Fruit fly (Drosophila melanogaster) whole organism, embryonic: Measurements from ENCODE around the gene CG12123.

Experiments used
- Adf1 ChIP-seq: fragments of 200-800 bp; sonication (Bioruptor generic); IDR thresholded peaks from 2 replicates; pipeline ENCODE4 v1.3.6; 2022; ENCODE audit warnings: missing biosample characterization, missing genetic modification characterization
- Atf-2 ChIP-seq: fragments of 200-800 bp; sonication (Bioruptor generic); optimal IDR thresholded peaks from 2 replicates; lab custom pipeline; 2016; ENCODE audit warnings: missing biosample characterization, missing genetic modification characterization
- B-H1 ChIP-seq: fragments of 200-800 bp; sonication (Bioruptor generic); IDR thresholded peaks from 3 replicates; pipeline ENCODE4 v1.3.6; 2022; ENCODE audit warnings: missing biosample characterization, missing genetic modification characterization
- CG10543 ChIP-seq: fragments of 200-800 bp; sonication (Bioruptor generic); optimal IDR thresholded peaks from 3 replicates; lab custom pipeline; 2017; ENCODE audit warnings: missing biosample characterization, mild to moderate bottlenecking, missing genetic modification characterization, moderate library complexity
- CG12104 ChIP-seq: fragments of 200-800 bp; sonication (Bioruptor generic); optimal IDR thresholded peaks from 3 replicates; lab custom pipeline; 2016; ENCODE audit warnings: missing biosample characterization, missing genetic modification characterization
- CG14014 ChIP-seq: fragments of 200-800 bp; sonication (Bioruptor generic); IDR thresholded peaks from 2 replicates; pipeline ENCODE4 v1.3.6; 2022; ENCODE audit warnings: missing biosample characterization, missing genetic modification characterization
- CG15011 ChIP-seq: fragments of 200-800 bp; sonication (Bioruptor generic); optimal IDR thresholded peaks from 3 replicates; lab custom pipeline; 2018; ENCODE audit warnings: missing biosample characterization, mild to moderate bottlenecking, missing genetic modification characterization
- CG15073 ChIP-seq: fragments of 200-800 bp; sonication (Bioruptor generic); optimal IDR thresholded peaks from 2 replicates; lab custom pipeline; 2016; ENCODE audit warnings: missing biosample characterization, missing genetic modification characterization
- CG15479 ChIP-seq: fragments of 200-800 bp; sonication (Bioruptor generic); optimal IDR thresholded peaks from 3 replicates; lab custom pipeline; 2019; ENCODE audit warnings: missing biosample characterization, mild to moderate bottlenecking, missing genetic modification characterization, moderate library complexity
- CG16779 ChIP-seq: fragments of 200-800 bp; sonication (Bioruptor generic); IDR thresholded peaks from 2 replicates; pipeline ENCODE4 v1.3.6; 2022; ENCODE audit warnings: missing biosample characterization, missing genetic modification characterization
- CG3163 ChIP-seq: fragments of 200-800 bp; sonication (Bioruptor generic); optimal IDR thresholded peaks from 3 replicates; lab custom pipeline; 2016; ENCODE audit warnings: missing biosample characterization, missing genetic modification characterization
- CG3407 ChIP-seq: fragments of 200-800 bp; sonication (Bioruptor generic); optimal IDR thresholded peaks from 2 replicates; lab custom pipeline; 2018; ENCODE audit warnings: missing biosample characterization, mild to moderate bottlenecking, missing genetic modification characterization
- CG34224 ChIP-seq: fragments of 200-800 bp; sonication (Bioruptor generic); IDR thresholded peaks from 3 replicates; pipeline ENCODE4 v1.3.6; 2022; ENCODE audit warnings: missing biosample characterization, missing genetic modification characterization; ENCODE audit not compliant: partially characterized antibody
- CG4730 ChIP-seq: fragments of 200-800 bp; sonication (Bioruptor generic); IDR thresholded peaks from 2 replicates; pipeline ENCODE4 v1.3.6; 2022; ENCODE audit warnings: missing biosample characterization, missing genetic modification characterization
- CG5180 ChIP-seq: fragments of 200-800 bp; sonication (Bioruptor generic); optimal IDR thresholded peaks from 3 replicates; lab custom pipeline; 2017; ENCODE audit warnings: missing biosample characterization, missing genetic modification characterization, mild to moderate bottlenecking, moderate library complexity, missing genetic modification reagents
- CG6683 ChIP-seq: fragments of 200-800 bp; sonication (Bioruptor generic); optimal IDR thresholded peaks from 2 replicates; lab custom pipeline; 2017; ENCODE audit warnings: missing biosample characterization, mild to moderate bottlenecking, missing genetic modification characterization, missing genetic modification reagents
- CG6791 ChIP-seq: fragments of 200-800 bp; sonication (Bioruptor generic); IDR thresholded peaks from 3 replicates; pipeline ENCODE4 v1.3.6; 2022; ENCODE audit warnings: missing biosample characterization, missing genetic modification characterization; ENCODE audit not compliant: partially characterized antibody
- CG9797 ChIP-seq: fragments of 200-800 bp; sonication (Bioruptor generic); optimal IDR thresholded peaks from 3 replicates; lab custom pipeline; 2018; ENCODE audit warnings: missing biosample characterization, mild to moderate bottlenecking, missing genetic modification characterization
- CG9876 ChIP-seq: fragments of 200-800 bp; sonication (Bioruptor generic); optimal IDR thresholded peaks from 2 replicates; lab custom pipeline; 2016; ENCODE audit warnings: missing biosample characterization, missing genetic modification characterization
- CG9932 ChIP-seq: fragments of 200-800 bp; sonication (Bioruptor generic); IDR thresholded peaks from 2 replicates; pipeline ENCODE4 v1.3.6; 2022; ENCODE audit warnings: missing biosample characterization, missing genetic modification characterization
- CrebB ChIP-seq: fragments of 200-800 bp; sonication (Bioruptor generic); optimal IDR thresholded peaks from 3 replicates; lab custom pipeline; 2018; ENCODE audit warnings: missing biosample characterization, mild to moderate bottlenecking, missing genetic modification characterization
- D ChIP-seq, 2 experiments: fragments of 200-800 bp in 1 of 2; fragments of >200 bp in 1 of 2; sonication (Bioruptor generic) in 1 of 2; optimal IDR thresholded peaks; 2 replicates in 1 of 2; 3 replicates in 1 of 2; lab custom pipeline; 2017; ENCODE audit warnings: mild to moderate bottlenecking in 1 of 2, missing biosample characterization in 1 of 2, missing genetic modification characterization in 1 of 2, missing genetic modification reagents in 1 of 2
- Drgx ChIP-seq: fragments of 200-800 bp; sonication (Bioruptor generic); IDR thresholded peaks from 2 replicates; pipeline ENCODE4 v1.3.6; 2022; ENCODE audit warnings: missing biosample characterization, missing genetic modification characterization
- Eip74EF ChIP-seq, 2 experiments: fragments of 200-800 bp in 1 of 2; fragments of >200 bp in 1 of 2; sonication (Bioruptor generic) in 1 of 2; optimal IDR thresholded peaks; 2 replicates each; lab custom pipeline; 2017 to 2019; ENCODE audit warnings: missing biosample characterization in 2 of 2, missing genetic modification characterization in 2 of 2, mild to moderate bottlenecking in 1 of 2, moderate library complexity in 1 of 2
- Ets65A ChIP-seq: fragments of 200-800 bp; sonication (Bioruptor generic); peaks from one replicate; lab custom pipeline; 2016; ENCODE audit warnings: missing biosample characterization, missing genetic modification characterization
- Fer3 ChIP-seq: fragments of 200-800 bp; sonication (Bioruptor generic); optimal IDR thresholded peaks from 2 replicates; lab custom pipeline; 2018; ENCODE audit warnings: missing biosample characterization, mild to moderate bottlenecking, missing genetic modification characterization, moderate library complexity
- GATAe ChIP-seq: fragments of 200-800 bp; sonication (Bioruptor generic); conservative IDR thresholded peaks from 2 replicates; pipeline ENCODE4 v1.3.6; 2022; ENCODE audit warnings: missing biosample characterization, missing genetic modification characterization
- Lhr ChIP-seq: fragments of 200-800 bp; sonication (Bioruptor generic); optimal IDR thresholded peaks from 3 replicates; lab custom pipeline; 2017; ENCODE audit warnings: mild to moderate bottlenecking, missing biosample characterization, missing genetic modification reagents, missing genetic modification characterization
- Lim3 ChIP-seq: fragments of 200-800 bp; sonication (Bioruptor generic); IDR thresholded peaks from 2 replicates; pipeline ENCODE4 v1.3.6; 2022; ENCODE audit warnings: missing biosample characterization, missing genetic modification characterization
- MESR4 ChIP-seq: fragments of 200-800 bp; sonication (Bioruptor generic); optimal IDR thresholded peaks from 2 replicates; lab custom pipeline; 2018; ENCODE audit warnings: missing biosample characterization, mild to moderate bottlenecking, missing genetic modification characterization, moderate library complexity
- NC2α ChIP-seq: fragments of 200-800 bp; sonication (Bioruptor generic); optimal IDR thresholded peaks from 2 replicates; lab custom pipeline; 2016; ENCODE audit warnings: missing biosample characterization, missing genetic modification characterization
- Rx ChIP-seq: fragments of 200-800 bp; sonication (Bioruptor generic); IDR thresholded peaks from 2 replicates; pipeline ENCODE4 v1.3.6; 2022; ENCODE audit warnings: missing biosample characterization, missing genetic modification characterization
- ash1 ChIP-seq: fragments of 200-800 bp; sonication (Bioruptor generic); optimal IDR thresholded peaks from 2 replicates; lab custom pipeline; 2018; ENCODE audit warnings: missing biosample characterization, mild to moderate bottlenecking, missing genetic modification characterization
- ato ChIP-seq: fragments of 200-800 bp; sonication (Bioruptor generic); IDR thresholded peaks from 2 replicates; pipeline ENCODE4 v1.3.6; 2022; ENCODE audit warnings: missing biosample characterization, missing genetic modification characterization; ENCODE audit not compliant: partially characterized antibody
- bab2 ChIP-seq: fragments of 200-800 bp; sonication (Bioruptor generic); optimal IDR thresholded peaks from 2 replicates; lab custom pipeline; 2016; ENCODE audit warnings: missing biosample characterization, missing genetic modification characterization
- bsh ChIP-seq, 2 experiments: fragments of 200-800 bp; sonication (Bioruptor generic); optimal IDR thresholded peaks; 2 replicates each; lab custom pipeline; 2017 to 2018; ENCODE audit warnings: mild to moderate bottlenecking in 2 of 2, missing biosample characterization in 2 of 2, missing genetic modification characterization in 2 of 2, moderate library complexity in 1 of 2
- cas ChIP-seq: fragments of 200-800 bp; sonication (Bioruptor generic); IDR thresholded peaks from 2 replicates; pipeline ENCODE4 v1.3.6; 2022; ENCODE audit warnings: missing biosample characterization, missing genetic modification characterization
- cg ChIP-seq: fragments of 200-800 bp; sonication (Bioruptor generic); optimal IDR thresholded peaks from 3 replicates; lab custom pipeline; 2019; ENCODE audit warnings: missing biosample characterization, mild to moderate bottlenecking, missing genetic modification characterization, moderate library complexity
- dan ChIP-seq: fragments of 200-800 bp; sonication (Bioruptor generic); IDR thresholded peaks from 2 replicates; pipeline ENCODE4 v1.3.6; 2022; ENCODE audit warnings: missing biosample characterization, missing genetic modification characterization
- dimm ChIP-seq: fragments of 200-800 bp; sonication (Bioruptor generic); IDR thresholded peaks from 2 replicates; pipeline ENCODE4 v1.3.6; 2022; ENCODE audit warnings: missing biosample characterization, missing genetic modification characterization
- ham ChIP-seq: fragments of 200-800 bp; sonication (Bioruptor generic); IDR thresholded peaks from 2 replicates; pipeline ENCODE4 v1.3.6; 2022; ENCODE audit warnings: missing biosample characterization, missing genetic modification characterization
- knrl ChIP-seq: fragments of 200-800 bp; sonication (Bioruptor generic); IDR thresholded peaks from 3 replicates; pipeline ENCODE4 v1.3.6; 2022; ENCODE audit warnings: missing biosample characterization, missing genetic modification characterization; ENCODE audit not compliant: partially characterized antibody
- lab ChIP-seq: fragments of 200-800 bp; sonication (Bioruptor generic); optimal IDR thresholded peaks from 3 replicates; lab custom pipeline; 2017; ENCODE audit warnings: missing biosample characterization, missing genetic modification characterization, mild to moderate bottlenecking, moderate library complexity, missing genetic modification reagents
- nmo ChIP-seq: fragments of 200-800 bp; sonication (Bioruptor generic); optimal IDR thresholded peaks from 2 replicates; lab custom pipeline; 2018; ENCODE audit warnings: missing biosample characterization, mild to moderate bottlenecking, missing genetic modification characterization, moderate library complexity
- sima ChIP-seq: fragments of 200-800 bp; sonication (Bioruptor generic); optimal IDR thresholded peaks from 2 replicates; lab custom pipeline; 2016; ENCODE audit warnings: missing biosample characterization, missing genetic modification characterization
- wdn ChIP-seq: fragments of 200-800 bp; sonication (Bioruptor generic); IDR thresholded peaks from 2 replicates; pipeline ENCODE4 v1.3.6; 2022; ENCODE audit warnings: missing biosample characterization, missing genetic modification characterization
- zfh2 ChIP-seq: fragments of 200-800 bp; sonication (Bioruptor generic); optimal IDR thresholded peaks from 2 replicates; lab custom pipeline; 2016; ENCODE audit warnings: missing biosample characterization, missing genetic modification characterization

Gene CG12123

dm6 chrX:8398177-8399018 is 43.8 kb downstream of the CG12123 start, which contains the start of gene CG10555 (continued):
- TF ChIP-seq nmo (GFP tag; lab: Kevin White, UChicago) (peak; percentile 87), Atf-2 (GFP tag; lab: Kevin White, UChicago) (peak; percentile 84), Lim3 (GFP tag; lab: Robert Waterston, UW) (no peak), ash1 (GFP tag; lab: Kevin White, UChicago) (no peak), CG3407 (GFP tag; lab: Kevin White, UChicago) (peak; percentile 58), CG14014 (GFP tag; lab: Robert Waterston, UW) (peak; percentile 73), zfh2 (GFP tag; lab: Kevin White, UChicago) (peak; percentile 92), CG9876 (GFP tag; lab: Kevin White, UChicago) (peak; percentile 94), D (optimal IDR thresholded peaks at IDR 0.05; lab: Kevin White, UChicago) (no peak), D (GFP tag; optimal IDR thresholded peaks at IDR 0.05; lab: Kevin White, UChicago) (peak; percentile 71), Eip74EF (GFP tag; optimal IDR thresholded peaks at IDR 0.05; lab: Kevin White, UChicago) (peak in 1 of 2 experiments; percentile 33), CG5180 (peak; percentile 34), B-H1 (GFP tag; lab: Robert Waterston, UW) (peak; percentile 65), lab (GFP tag; lab: Kevin White, UChicago) (peak; percentile 79), Rx (peak; percentile 83), cg (no peak), CG4730 (GFP tag; lab: Robert Waterston, UW) (peak; percentile 77), knrl (peak; percentile 91), GATAe (GFP tag; lab: Robert Waterston, UW) (peak; percentile 69), dan (GFP tag; lab: Robert Waterston, UW) (peak; percentile 76), Ets65A (GFP tag; lab: Kevin White, UChicago) (peak; percentile 99), CG15011 (GFP tag; lab: Kevin White, UChicago) (peak; percentile 11), CG12104 (GFP tag; lab: Kevin White, UChicago) (peak; percentile 75), CG15479 (GFP tag; lab: Kevin White, UChicago) (peak; percentile 66), CG9932 (GFP tag; lab: Robert Waterston, UW) (peak; percentile 92), CG9797 (GFP tag; lab: Kevin White, UChicago) (no peak), ato (GFP tag; lab: Robert Waterston, UW) (peak; percentile 62; the same call in 1 of the 2 replicates), bab2 (GFP tag; lab: Kevin White, UChicago) (peak; percentile 79), dimm (GFP tag; lab: Robert Waterston, UW) (peak; percentile 52), ham (0 out of 2 replicates have a peak, but pooled peaks have one; percentile 20), Adf1 (GFP tag; lab: Robert Waterston, UW) (peak; percentile 54), NC2α (GFP tag; lab: Kevin White, UChicago) (peak; percentile 58), CG16779 (GFP tag; lab: Robert Waterston, UW) (peak; percentile 69; the same call in 1 of the 2 replicates), Lhr (GFP tag; lab: Kevin White, UChicago) (peak; percentile 41), CrebB (tag; lab: Kevin White, UChicago) (peak; percentile 55), CG6683 (GFP tag; lab: Kevin White, UChicago) (peak; percentile 32), cas (peak; percentile 70), CG10543 (peak; percentile 83), Fer3 (tag; lab: Kevin White, UChicago) (peak; percentile 81), bsh (GFP tag; optimal IDR thresholded peaks at IDR 0.05; lab: Kevin White, UChicago) (peak in 1 of 2 experiments; percentile 81), sima (GFP tag; lab: Kevin White, UChicago) (peak; percentile 41), wdn (peak; percentile 83), CG6791 (GFP tag; lab: Robert Waterston, UW) (peak; percentile 75), CG15073 (GFP tag; lab: Kevin White, UChicago) (peak; percentile 19), Drgx (GFP tag; lab: Robert Waterston, UW) (peak; percentile 68), MESR4 (GFP tag; lab: Kevin White, UChicago) (no peak), CG34224 (GFP tag; lab: Robert Waterston, UW) (peak; percentile 75), CG3163 (GFP tag; lab: Kevin White, UChicago) (peak; percentile 70)
